Worm (Caenorhabditis elegans): Measurements from ENCODE around the gene rsp-1.

- TF ChIP-seq mep-1 (tag; optimal IDR thresholded peaks at IDR 0.05) (peak; percentile 86), nhr-76 (tag; optimal IDR thresholded peaks at IDR 0.05) (no peak), pha-4 (tag; optimal IDR thresholded peaks at IDR 0.05) (peak; percentile 96), ham-2 (GFP tag; optimal IDR thresholded peaks at IDR 0.05) (no peak), nhr-28 (tag; optimal IDR thresholded peaks at IDR 0.05) (no peak), nhr-237 (tag; optimal IDR thresholded peaks at IDR 0.05) (peak; percentile 72), elt-3 (tag; optimal IDR thresholded peaks at IDR 0.05) (peak; percentile 40), nhr-12 (tag; optimal IDR thresholded peaks at IDR 0.05) (no peak), cnd-1 (tag; optimal IDR thresholded peaks at IDR 0.05) (peak; percentile 66), lsy-2 (tag; optimal IDR thresholded peaks at IDR 0.05) (peak; percentile 80), unc-62 (GFP tag; optimal IDR thresholded peaks at IDR 0.05) (peak; percentile 43), unc-120 (tag; optimal IDR thresholded peaks at IDR 0.05; ENCODE audit: poor library complexity, severe bottlenecking) (peak; percentile 31), sem-2 (GFP tag; optimal IDR thresholded peaks at IDR 0.05) (no peak), ztf-11 (tag; optimal IDR thresholded peaks at IDR 0.05) (peak; percentile 75)
Observed at ce11 chrII:11453025-11453424, at the start of gene rsp-1.

Data from whole organism, mixed stage, embryonic.